Fruit fly (Drosophila melanogaster) whole organism, embryonic: ENCODE results near the gene galla-2.

ENCODE experiments used
- B-H1 ChIP-seq: fragments of 200-800 bp; sonication (Bioruptor generic); IDR thresholded peaks from 3 replicates; pipeline ENCODE4 v1.3.6; 2022; ENCODE audit warnings: missing biosample characterization, missing genetic modification characterization
- CG10267 ChIP-seq: fragments of 200-800 bp; sonication (Bioruptor generic); optimal IDR thresholded peaks from 2 replicates; lab custom pipeline; 2018; ENCODE audit warnings: missing biosample characterization, mild to moderate bottlenecking, missing genetic modification characterization, moderate library complexity
- CG13123 ChIP-seq: fragments of 200-800 bp; sonication (Bioruptor generic); optimal IDR thresholded peaks from 2 replicates; lab custom pipeline; 2016; ENCODE audit warnings: missing biosample characterization, missing genetic modification characterization
- CG13424 ChIP-seq: fragments of 200-800 bp; sonication (Bioruptor generic); optimal IDR thresholded peaks from 2 replicates; lab custom pipeline; 2019; ENCODE audit warnings: missing biosample characterization, mild to moderate bottlenecking, missing genetic modification characterization, moderate library complexity
- CG13894 ChIP-seq: fragments of 200-800 bp; sonication (Bioruptor generic); optimal IDR thresholded peaks from 3 replicates; lab custom pipeline; 2018; ENCODE audit warnings: missing biosample characterization, mild to moderate bottlenecking, missing genetic modification characterization, moderate library complexity
- CG14014 ChIP-seq: fragments of 200-800 bp; sonication (Bioruptor generic); IDR thresholded peaks from 2 replicates; pipeline ENCODE4 v1.3.6; 2022; ENCODE audit warnings: missing biosample characterization, missing genetic modification characterization
- CG18262 ChIP-seq: fragments of 200-800 bp; optimal IDR thresholded peaks from 3 replicates; lab custom pipeline; 2019; ENCODE audit warnings: missing biosample characterization, mild to moderate bottlenecking, missing genetic modification characterization, moderate library complexity
- CG3065 ChIP-seq: fragments of 200-800 bp; sonication (Bioruptor generic); optimal IDR thresholded peaks from 2 replicates; lab custom pipeline; 2016; ENCODE audit warnings: missing biosample characterization, missing genetic modification characterization
- CG34422 ChIP-seq: fragments of 200-800 bp; sonication (Bioruptor generic); IDR thresholded peaks from 3 replicates; pipeline ENCODE4 v1.3.6; 2022; ENCODE audit warnings: missing biosample characterization, missing genetic modification characterization
- CG4730 ChIP-seq: fragments of 200-800 bp; sonication (Bioruptor generic); IDR thresholded peaks from 2 replicates; pipeline ENCODE4 v1.3.6; 2022; ENCODE audit warnings: missing biosample characterization, missing genetic modification characterization
- CG4820 ChIP-seq: fragments of 200-800 bp; sonication (Bioruptor generic); optimal IDR thresholded peaks from 3 replicates; lab custom pipeline; 2016; ENCODE audit warnings: missing biosample characterization, missing genetic modification characterization
- CG7556 ChIP-seq: fragments of 200-800 bp; sonication (Bioruptor generic); optimal IDR thresholded peaks from 2 replicates; lab custom pipeline; 2017; ENCODE audit warnings: missing biosample characterization, mild to moderate bottlenecking, missing genetic modification characterization
- CG7839 ChIP-seq: fragments of 200-800 bp; sonication (Bioruptor generic); optimal IDR thresholded peaks from 3 replicates; lab custom pipeline; 2018; ENCODE audit warnings: missing biosample characterization, mild to moderate bottlenecking, missing genetic modification characterization, moderate library complexity
- CG7928 ChIP-seq: fragments of 200-800 bp; sonication (Bioruptor generic); optimal IDR thresholded peaks from 2 replicates; lab custom pipeline; 2017; ENCODE audit warnings: missing biosample characterization, mild to moderate bottlenecking, missing genetic modification characterization
- CG8290 ChIP-seq, 3 experiments: fragments of 200-800 bp; sonication (Bioruptor generic); optimal IDR thresholded peaks; 2 replicates each; lab custom pipeline; 2016 to 2019; ENCODE audit warnings: missing biosample characterization in 3 of 3, missing genetic modification characterization in 3 of 3, mild to moderate bottlenecking in 2 of 3, moderate library complexity in 1 of 3
- CG9727 ChIP-seq: fragments of 200-800 bp; sonication (Bioruptor generic); optimal IDR thresholded peaks from 3 replicates; lab custom pipeline; 2017; ENCODE audit warnings: missing biosample characterization, mild to moderate bottlenecking, missing genetic modification characterization
- CHES-1-like ChIP-seq: fragments of 200-800 bp; sonication (Bioruptor generic); optimal IDR thresholded peaks from 2 replicates; lab custom pipeline; 2016; ENCODE audit warnings: missing biosample characterization, missing genetic modification characterization
- CTCF ChIP-seq: fragments of 200-800 bp; sonication (Bioruptor generic); optimal IDR thresholded peaks from 2 replicates; lab custom pipeline; 2017; ENCODE audit warnings: missing biosample characterization, mild to moderate bottlenecking, missing genetic modification characterization, moderate library complexity
- CoRest ChIP-seq: fragments of 200-800 bp; sonication (Bioruptor generic); optimal IDR thresholded peaks from 3 replicates; lab custom pipeline; 2018; ENCODE audit warnings: missing biosample characterization, mild to moderate bottlenecking, missing genetic modification characterization, moderate library complexity
- HHEX ChIP-seq: fragments of 200-800 bp; sonication (Bioruptor generic); optimal IDR thresholded peaks from 3 replicates; lab custom pipeline; 2017; ENCODE audit warnings: missing biosample characterization, mild to moderate bottlenecking, missing genetic modification characterization, missing genetic modification reagents
- Hr3 ChIP-seq: fragments of 200-800 bp; sonication (Bioruptor generic); optimal IDR thresholded peaks from 3 replicates; lab custom pipeline; 2016; ENCODE audit warnings: missing biosample characterization, missing genetic modification characterization
- NfI ChIP-seq: fragments of 200-800 bp; sonication (Bioruptor generic); optimal IDR thresholded peaks from 3 replicates; lab custom pipeline; 2018; ENCODE audit warnings: missing biosample characterization, mild to moderate bottlenecking, missing genetic modification characterization, moderate library complexity
- Oli ChIP-seq: fragments of 200-800 bp; sonication (Bioruptor generic); optimal IDR thresholded peaks from 2 replicates; lab custom pipeline; 2018; ENCODE audit warnings: missing biosample characterization, mild to moderate bottlenecking, missing genetic modification characterization, moderate library complexity
- Optix ChIP-seq: fragments of 200-800 bp; sonication (Bioruptor generic); IDR thresholded peaks from 3 replicates; pipeline ENCODE4 v1.3.6; 2022; ENCODE audit warnings: missing biosample characterization, missing genetic modification characterization
- PHDP ChIP-seq: fragments of 200-800 bp; sonication (Bioruptor generic); optimal IDR thresholded peaks from 3 replicates; lab custom pipeline; 2018; ENCODE audit warnings: missing biosample characterization, mild to moderate bottlenecking, missing genetic modification characterization, moderate library complexity
- Ravus ChIP-seq: fragments of 200-800 bp; sonication (Bioruptor generic); IDR thresholded peaks from 2 replicates; pipeline ENCODE4 v1.3.6; 2022; ENCODE audit warnings: missing biosample characterization, missing genetic modification characterization
- Stat92E ChIP-seq, 3 experiments: fragments of >200 bp in 2 of 3; fragments of 200-800 bp in 1 of 3; sonication (Bioruptor generic) in 1 of 3; optimal IDR thresholded peaks; 2 replicates each; lab custom pipeline; 2017 to 2019; ENCODE audit warnings: missing biosample characterization in 3 of 3, missing genetic modification characterization in 3 of 3, mild to moderate bottlenecking in 1 of 3, moderate library complexity in 1 of 3
- ac ChIP-seq: fragments of 200-800 bp; sonication (Bioruptor generic); optimal IDR thresholded peaks from 3 replicates; lab custom pipeline; 2017; ENCODE audit warnings: missing biosample characterization, mild to moderate bottlenecking, missing genetic modification characterization
- cad ChIP-seq: fragments of >200 bp; optimal IDR thresholded peaks from 2 replicates; lab custom pipeline; 2017; ENCODE audit warnings: missing biosample characterization, missing genetic modification characterization
- chm ChIP-seq: fragments of 200-800 bp; sonication (Bioruptor generic); IDR thresholded peaks from 2 replicates; pipeline ENCODE4 v1.3.6; 2022; ENCODE audit warnings: missing biosample characterization, missing genetic modification characterization
- corto ChIP-seq: fragments of 200-800 bp; sonication (Bioruptor generic); optimal IDR thresholded peaks from 2 replicates; lab custom pipeline; 2016; ENCODE audit warnings: missing biosample characterization, mild to moderate bottlenecking, missing genetic modification characterization, moderate library complexity
- dimm ChIP-seq: fragments of 200-800 bp; sonication (Bioruptor generic); IDR thresholded peaks from 2 replicates; pipeline ENCODE4 v1.3.6; 2022; ENCODE audit warnings: missing biosample characterization, missing genetic modification characterization
- fd96Cb ChIP-seq: fragments of 200-800 bp; sonication (Bioruptor generic); optimal IDR thresholded peaks from 2 replicates; lab custom pipeline; 2018; ENCODE audit warnings: missing biosample characterization, mild to moderate bottlenecking, missing genetic modification characterization, moderate library complexity
- gce ChIP-seq: fragments of 200-800 bp; sonication (Bioruptor generic); IDR thresholded peaks from 3 replicates; pipeline ENCODE4 v1.3.6; 2022; ENCODE audit warnings: missing biosample characterization, missing genetic modification characterization
- gcm ChIP-seq: fragments of 200-800 bp; sonication (Bioruptor generic); optimal IDR thresholded peaks from 2 replicates; lab custom pipeline; 2019; ENCODE audit warnings: missing biosample characterization, mild to moderate bottlenecking, missing genetic modification characterization, moderate library complexity
- jigr1 ChIP-seq: fragments of 200-800 bp; sonication (Bioruptor generic); IDR thresholded peaks from 3 replicates; pipeline ENCODE4 v1.3.6; 2022; ENCODE audit warnings: missing biosample characterization, missing genetic modification characterization
- knrl ChIP-seq: fragments of 200-800 bp; sonication (Bioruptor generic); IDR thresholded peaks from 3 replicates; pipeline ENCODE4 v1.3.6; 2022; ENCODE audit warnings: missing biosample characterization, missing genetic modification characterization; ENCODE audit not compliant: partially characterized antibody
- lbe ChIP-seq: fragments of 200-800 bp; sonication (Bioruptor generic); optimal IDR thresholded peaks from 2 replicates; lab custom pipeline; 2016; ENCODE audit warnings: missing biosample characterization, mild to moderate bottlenecking, missing genetic modification characterization
- mirr ChIP-seq: fragments of 200-800 bp; sonication (Bioruptor generic); optimal IDR thresholded peaks from 3 replicates; lab custom pipeline; 2018; ENCODE audit warnings: missing biosample characterization, mild to moderate bottlenecking, missing genetic modification characterization
- mld ChIP-seq: fragments of 200-800 bp; sonication (Bioruptor generic); IDR thresholded peaks from 3 replicates; pipeline ENCODE4 v1.3.6; 2022; ENCODE audit warnings: missing biosample characterization, missing genetic modification characterization; ENCODE audit not compliant: partially characterized antibody
- pan ChIP-seq, 4 experiments: fragments of >200 bp in 3 of 4; fragments of 200-800 bp in 1 of 4; sonication (Bioruptor generic) in 1 of 4; optimal IDR thresholded peaks in 3 of 4; IDR thresholded peaks in 1 of 4; 2 replicates each; pipeline versions ENCODE4 v1.3.6 to Lab custom; 2017 to 2022; ENCODE audit warnings: missing biosample characterization in 2 of 4, missing genetic modification characterization in 2 of 4, mixed read lengths in 1 of 4
- prd ChIP-seq, 3 experiments: fragments of >200 bp in 2 of 3; fragments of 200-800 bp in 1 of 3; sonication (Bioruptor generic) in 1 of 3; optimal IDR thresholded peaks in 2 of 3; IDR thresholded peaks in 1 of 3; 2 replicates in 2 of 3; 3 replicates in 1 of 3; pipeline versions ENCODE4 v1.3.6 to Lab custom; 2017 to 2022; ENCODE audit warnings: missing biosample characterization in 1 of 3, missing genetic modification characterization in 1 of 3
- psq ChIP-seq: fragments of 200-800 bp; sonication (Bioruptor generic); optimal IDR thresholded peaks from 2 replicates; lab custom pipeline; 2017; ENCODE audit warnings: missing biosample characterization, missing genetic modification characterization
- sna ChIP-seq: fragments of 200-800 bp; sonication (Bioruptor generic); IDR thresholded peaks from 2 replicates; pipeline ENCODE4 v1.3.6; 2022; ENCODE audit warnings: missing biosample characterization, missing genetic modification characterization; ENCODE audit not compliant: partially characterized antibody
- tll ChIP-seq, 2 experiments: fragments of 200-800 bp in 1 of 2; fragments of >200 bp in 1 of 2; sonication (Bioruptor generic) in 1 of 2; optimal IDR thresholded peaks; 2 replicates each; lab custom pipeline; 2017 to 2019; ENCODE audit warnings: missing biosample characterization in 2 of 2, missing genetic modification characterization in 2 of 2, mild to moderate bottlenecking in 1 of 2, moderate library complexity in 1 of 2
- trem ChIP-seq: fragments of 200-800 bp; optimal IDR thresholded peaks from 3 replicates; lab custom pipeline; 2019; ENCODE audit warnings: missing biosample characterization, mild to moderate bottlenecking, missing genetic modification characterization, moderate library complexity

Gene galla-2

DNA sequence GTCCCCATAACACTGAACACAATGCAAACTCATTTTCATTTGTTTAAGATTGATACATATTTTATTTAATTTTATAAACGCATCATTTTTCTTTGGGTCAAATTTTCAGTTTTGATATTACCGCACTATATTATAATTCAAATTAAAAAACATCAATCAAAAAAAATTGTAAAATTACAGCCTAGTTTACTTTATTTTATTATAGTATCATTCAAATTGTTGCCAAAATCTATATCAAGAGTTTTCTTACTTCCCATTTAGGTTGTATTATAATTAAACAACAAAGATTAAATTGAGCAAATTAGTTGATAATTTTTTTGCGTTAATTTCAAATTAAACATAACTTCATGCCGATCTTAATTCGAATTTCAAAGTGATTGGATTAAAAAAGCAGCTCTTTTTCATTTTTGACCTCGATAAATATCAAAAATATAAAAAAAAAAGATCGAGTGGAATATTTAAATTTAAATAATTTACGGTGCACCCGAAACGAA lies 30.8 kb upstream of the galla-2 start (continued):
- TF ChIP-seq CoRest, result peak; percentile 50
- TF ChIP-seq gcm (GFP tag; lab: Kevin White, UChicago), result no peak
- no peak for TF ChIP-seq trem (tag; lab: Kevin White, UChicago)
- no peak for TF ChIP-seq mld
- TF ChIP-seq psq (GFP tag; lab: Kevin White, UChicago), result no peak
- TF ChIP-seq CG18262 (tag; lab: Kevin White, UChicago), result peak; percentile 87
- TF ChIP-seq CG13424, result peak; percentile 17

dm6 chr3L:10852347-10853130 lies 30.2 kb upstream of the galla-2 start:
- TF ChIP-seq B-H1 (GFP tag; lab: Robert Waterston, UW), result no peak
- TF ChIP-seq CG13894 (tag; lab: Kevin White, UChicago), result peak; percentile 71
- no peak for TF ChIP-seq CG4820
- no peak for TF ChIP-seq pan (optimal IDR thresholded peaks at IDR 0.05; lab: Kevin White, UChicago)
- no peak for TF ChIP-seq pan (GFP tag; optimal IDR thresholded peaks at IDR 0.05 in 1 of 2, IDR thresholded peaks at IDR 0.05 in 1 of 2)
- no peak for TF ChIP-seq Hr3 (GFP tag; lab: Kevin White, UChicago)
- no peak for TF ChIP-seq prd (optimal IDR thresholded peaks at IDR 0.05; lab: Kevin White, UChicago)
- TF ChIP-seq prd (GFP tag; IDR thresholded peaks at IDR 0.05; lab: Robert Waterston, UW), result peak; percentile 47; the same call in 1 of the 3 replicates
- no peak for TF ChIP-seq gce (GFP tag; lab: Robert Waterston, UW)
- peak; percentile 4 for TF ChIP-seq HHEX (GFP tag; lab: Kevin White, UChicago)
- no peak for TF ChIP-seq dimm (GFP tag; lab: Robert Waterston, UW)
- TF ChIP-seq CHES-1-like, result peak; percentile 19
- TF ChIP-seq CG7928, result no peak
- TF ChIP-seq CG7839 (tag; lab: Kevin White, UChicago), result no peak
- no peak for TF ChIP-seq CG7556 (GFP tag; lab: Kevin White, UChicago)
- no peak for TF ChIP-seq Optix
- no peak for TF ChIP-seq CG8290 (GFP tag; optimal IDR thresholded peaks at IDR 0.05; lab: Kevin White, UChicago)
- peak in 1 of 2 experiments; percentile 54 for TF ChIP-seq CG8290 (tag; optimal IDR thresholded peaks at IDR 0.05; lab: Kevin White, UChicago)
- peak; percentile 57 for TF ChIP-seq corto (GFP tag; lab: Kevin White, UChicago)
- no peak for TF ChIP-seq CG13123 (GFP tag; lab: Kevin White, UChicago)
- peak; percentile 6 for TF ChIP-seq CG9727
- no peak for TF ChIP-seq fd96Cb (tag; lab: Kevin White, UChicago)
- no peak for TF ChIP-seq chm (GFP tag; lab: Robert Waterston, UW)
- no peak for TF ChIP-seq Oli
- peak; percentile 25; the same call in 1 of the 3 replicates for TF ChIP-seq CG34422
- no peak for TF ChIP-seq CG14014
- TF ChIP-seq jigr1 (GFP tag; lab: Robert Waterston, UW), result no peak
- peak; percentile 7 for TF ChIP-seq cad (GFP tag; lab: Kevin White, UChicago)
- no peak for TF ChIP-seq PHDP (tag; lab: Kevin White, UChicago)
- TF ChIP-seq tll (GFP tag; optimal IDR thresholded peaks at IDR 0.05; lab: Kevin White, UChicago), result no peak
- TF ChIP-seq sna (GFP tag; lab: Robert Waterston, UW), result peak; percentile 41; the same call in 1 of the 2 replicates
- 0 out of 3 replicates have a peak, but pooled peaks have one; percentile 38 for TF ChIP-seq knrl (GFP tag; lab: Robert Waterston, UW)
- no peak for TF ChIP-seq Ravus (GFP tag; lab: Robert Waterston, UW)
- no peak for TF ChIP-seq Stat92E (GFP tag; optimal IDR thresholded peaks at IDR 0.05; lab: Kevin White, UChicago)
- no peak for TF ChIP-seq NfI (GFP tag; lab: Kevin White, UChicago)
- peak; percentile 83 for TF ChIP-seq lbe (GFP tag; lab: Kevin White, UChicago)
- no peak for TF ChIP-seq CG3065 (GFP tag; lab: Kevin White, UChicago)
- TF ChIP-seq CG10267 (tag; lab: Kevin White, UChicago), result no peak
- TF ChIP-seq CG4730 (GFP tag; lab: Robert Waterston, UW), result no peak
- no peak for TF ChIP-seq ac
- TF ChIP-seq CTCF, result no peak
- peak; percentile 41 for TF ChIP-seq mirr (GFP tag; lab: Kevin White, UChicago)
